Worm (Caenorhabditis elegans): ENCODE results near the gene F37A4.2.

DNA sequence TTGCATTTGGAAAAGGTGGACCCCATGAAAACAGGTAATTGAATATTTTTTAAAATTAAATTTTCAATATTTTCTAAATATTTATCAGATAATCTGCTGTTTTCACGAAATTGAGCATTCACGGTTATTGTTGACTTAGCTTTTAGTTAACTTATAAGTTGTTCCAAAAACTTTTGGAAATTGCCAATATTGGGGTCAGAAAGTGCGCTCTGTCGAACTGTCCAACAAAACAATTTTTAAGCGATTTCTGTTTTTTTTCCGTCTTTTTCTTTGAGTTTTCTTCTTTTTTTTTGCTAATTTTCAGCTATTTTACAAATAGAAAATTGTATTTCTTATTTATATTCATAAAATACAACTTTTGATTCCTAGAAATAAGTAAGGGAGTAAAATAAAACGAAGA lies 9.0 kb downstream of the F37A4.2 start:
- TF ChIP-seq K09A11.1 (tag; optimal IDR thresholded peaks at IDR 0.05; ENCODE audit: insufficient read depth) (no peak), odd-2 (tag; optimal IDR thresholded peaks at IDR 0.05) (no peak), zip-5 (tag; optimal IDR thresholded peaks at IDR 0.05) (no peak), ama-1 (optimal IDR thresholded peaks at IDR 0.05) (no peak), syd-9 (tag; optimal IDR thresholded peaks at IDR 0.05) (no peak)

All from whole organism, late embryonic.